Worm (Caenorhabditis elegans) whole organism, late embryonic: ENCODE results near the gene E04F6.4.

ENCODE experiments used
- F13H6.1 ChIP-seq: sonication (generic microtip); optimal IDR thresholded peaks from 2 replicates; lab custom pipeline; 2016; ENCODE audit warnings: missing genetic modification characterization, missing compliant biosample characterization
- T23F11.4 ChIP-seq: fragments of 200-800 bp; sonication (Bioruptor generic); optimal IDR thresholded peaks from 2 replicates; lab custom pipeline; 2018; ENCODE audit warnings: mild to moderate bottlenecking, missing genetic modification characterization, missing compliant biosample characterization
- ama-1 ChIP-seq: fragments of 150-350 bp; optimal IDR thresholded peaks from 2 replicates; lab custom pipeline; 2014
- ceh-19 ChIP-seq: fragments of 200-800 bp; sonication (Bioruptor generic); optimal IDR thresholded peaks from 2 replicates; lab custom pipeline; 2018; ENCODE audit warnings: mild to moderate bottlenecking, missing genetic modification characterization, missing compliant biosample characterization
- ceh-2 ChIP-seq: sonication (generic microtip); optimal IDR thresholded peaks from 2 replicates; lab custom pipeline; 2016; ENCODE audit warnings: missing genotype, missing genetic modification characterization, missing compliant biosample characterization
- fkh-10 ChIP-seq: fragments of 150-350 bp; optimal IDR thresholded peaks from 2 replicates; lab custom pipeline; 2014; ENCODE audit warnings: missing biosample characterization, missing genetic modification reagents, missing genetic modification characterization
- hlh-30 ChIP-seq: sonication (generic microtip); optimal IDR thresholded peaks from 2 replicates; lab custom pipeline; 2017; ENCODE audit warnings: antibody characterized with exemption, missing genetic modification characterization, missing compliant biosample characterization; ENCODE audit not compliant: insufficient read depth
- pag-3 ChIP-seq: sonication (generic microtip); optimal IDR thresholded peaks from 2 replicates; lab custom pipeline; 2016; ENCODE audit warnings: missing compliant biosample characterization, missing genetic modification characterization, borderline replicate concordance
- pha-4 ChIP-seq: fragments of 150-350 bp; optimal IDR thresholded peaks from 2 replicates; lab custom pipeline; 2018; ENCODE audit warnings: missing biosample characterization, missing genetic modification reagents, missing genetic modification characterization
- pqm-1 ChIP-seq: sonication (generic microtip); optimal IDR thresholded peaks from 2 replicates; lab custom pipeline; 2016; ENCODE audit warnings: missing genetic modification characterization, missing compliant biosample characterization
- ref-2 ChIP-seq: sonication (generic microtip); optimal IDR thresholded peaks from 2 replicates; lab custom pipeline; 2016; ENCODE audit warnings: missing genetic modification characterization, missing compliant biosample characterization
- rnt-1 ChIP-seq: sonication (generic microtip); optimal IDR thresholded peaks from 2 replicates; lab custom pipeline; 2016; ENCODE audit warnings: missing genetic modification characterization, missing compliant biosample characterization
- unc-42 ChIP-seq: sonication (generic microtip); optimal IDR thresholded peaks from 2 replicates; lab custom pipeline; 2016; ENCODE audit warnings: missing genotype, missing genetic modification characterization, missing compliant biosample characterization

ce11 chrII:7146240-7146639 is 43.0 kb upstream of the E04F6.4 start:
- no peak for TF ChIP-seq pqm-1
- no peak for TF ChIP-seq fkh-10 (GFP tag; lab: Kevin White, UChicago)
- no peak for TF ChIP-seq ceh-19 (GFP tag; lab: Kevin White, UChicago)
- TF ChIP-seq T23F11.4 (GFP tag; lab: Kevin White, UChicago), result no peak
- no peak for TF ChIP-seq pag-3 (tag; lab: Kevin White, UChicago)
- TF ChIP-seq ref-2 (tag; lab: Kevin White, UChicago), result no peak
- no peak for TF ChIP-seq hlh-30 (tag; lab: Kevin White, UChicago)
- TF ChIP-seq unc-42 (tag; lab: Kevin White, UChicago), result no peak
- TF ChIP-seq pha-4 (tag; lab: Kevin White, UChicago), result no peak
- no peak for TF ChIP-seq F13H6.1 (tag; lab: Kevin White, UChicago)
- TF ChIP-seq ama-1 (lab: Kevin White, UChicago), result no peak
- no peak for TF ChIP-seq rnt-1 (tag; lab: Kevin White, UChicago)
- TF ChIP-seq ceh-2 (tag; lab: Kevin White, UChicago), result no peak
